Fruit fly (Drosophila melanogaster): Measurements from ENCODE around the gene Vha16-3.

Vha16-3 gene

dm6 chr3L:11493090-11493807, 20.2 kb downstream of the Vha16-3 start (continued):
- peak; percentile 19 for TF ChIP-seq brk (GFP tag; optimal IDR thresholded peaks at IDR 0.05)
- TF ChIP-seq Rel (GFP tag; optimal IDR thresholded peaks at IDR 0.05): no peak
- no peak for TF ChIP-seq Rel (tag; optimal IDR thresholded peaks at IDR 0.05)

dm6 chr3L:11508337-11508736, 35.2 kb downstream of the Vha16-3 start, which contains the start of gene CG33500:
TSS of gene CG33500 (plus strand) at chr3L:11508637.
- TF ChIP-seq OdsH (GFP tag; optimal IDR thresholded peaks at IDR 0.05) (no peak), psq (GFP tag; optimal IDR thresholded peaks at IDR 0.05) (no peak), Jra (GFP tag; optimal IDR thresholded peaks at IDR 0.05) (no peak), Myc (optimal IDR thresholded peaks at IDR 0.05) (no peak), Vsx2 (GFP tag; optimal IDR thresholded peaks at IDR 0.05; ENCODE audit: partially characterized antibody) (no peak), Dif (GFP tag; optimal IDR thresholded peaks at IDR 0.05; ENCODE audit: partially characterized antibody) (no peak), h (GFP tag; optimal IDR thresholded peaks at IDR 0.05) (no peak), pan (optimal IDR thresholded peaks at IDR 0.05) (no peak), Abd-B (GFP tag; optimal IDR thresholded peaks at IDR 0.05) (no peak), CG9705 (GFP tag; optimal IDR thresholded peaks at IDR 0.05) (no peak), Mio (GFP tag; optimal IDR thresholded peaks at IDR 0.05) (no peak), CG32264 (GFP tag; optimal IDR thresholded peaks at IDR 0.05) (no peak), woc (GFP tag; optimal IDR thresholded peaks at IDR 0.05) (no peak), GATAd (GFP tag; optimal IDR thresholded peaks at IDR 0.05) (no peak), jim (GFP tag; optimal IDR thresholded peaks at IDR 0.05) (no peak), brk (GFP tag; optimal IDR thresholded peaks at IDR 0.05) (no peak), foxo (GFP tag; optimal IDR thresholded peaks at IDR 0.05) (no peak), rgr (GFP tag; optimal IDR thresholded peaks at IDR 0.05) (no peak), tai (GFP tag; optimal IDR thresholded peaks at IDR 0.05) (no peak)

- no peak for TF ChIP-seq ey (GFP tag; optimal IDR thresholded peaks at IDR 0.05)
- TF ChIP-seq brk (GFP tag; optimal IDR thresholded peaks at IDR 0.05): no peak
- TF ChIP-seq GATAd (GFP tag; optimal IDR thresholded peaks at IDR 0.05): no peak
- no peak for TF ChIP-seq Rel (GFP tag; optimal IDR thresholded peaks at IDR 0.05)
- no peak for TF ChIP-seq Rel (tag; optimal IDR thresholded peaks at IDR 0.05)
- no peak for TF ChIP-seq dmrt93B (GFP tag; optimal IDR thresholded peaks at IDR 0.05)
- TF ChIP-seq woc (GFP tag; optimal IDR thresholded peaks at IDR 0.05): no peak
These were observed 36.3 kb downstream of the Vha16-3 start, which contains the start of the genes Sgs8 and Sgs7 for dm6 chr3L:11509294-11509911. TSS of gene Sgs8 (minus strand) at chr3L:11509394. TSS of gene Sgs7 (plus strand) at chr3L:11509861.

dm6 chr3L:11510489-11510888, 37.4 kb downstream of the Vha16-3 start, which contains the start of gene CG33272:
TSS of gene CG33272 (minus strand) at chr3L:11510589.
- TF ChIP-seq usp (GFP tag; optimal IDR thresholded peaks at IDR 0.05): no peak
- no peak for TF ChIP-seq fru (GFP tag; optimal IDR thresholded peaks at IDR 0.05)
- TF ChIP-seq Dfd (GFP tag; optimal IDR thresholded peaks at IDR 0.05): no peak
- no peak for TF ChIP-seq ey (GFP tag; optimal IDR thresholded peaks at IDR 0.05)
- TF ChIP-seq psq (GFP tag; optimal IDR thresholded peaks at IDR 0.05): no peak
- TF ChIP-seq CrebA (GFP tag; optimal IDR thresholded peaks at IDR 0.05; ENCODE audit: borderline replicate concordance): no peak
- TF ChIP-seq brk (GFP tag; optimal IDR thresholded peaks at IDR 0.05): no peak
- no peak for TF ChIP-seq Hnf4 (GFP tag; optimal IDR thresholded peaks at IDR 0.05)
- TF ChIP-seq woc (GFP tag; optimal IDR thresholded peaks at IDR 0.05): no peak

dm6 chr3L:11511243-11511642, 38.2 kb downstream of the Vha16-3 start:
- TF ChIP-seq woc (GFP tag; optimal IDR thresholded peaks at IDR 0.05): no peak
- no peak for TF ChIP-seq Dfd (GFP tag; optimal IDR thresholded peaks at IDR 0.05)
- no peak for TF ChIP-seq OdsH (GFP tag; optimal IDR thresholded peaks at IDR 0.05)
- no peak for TF ChIP-seq Abd-B (GFP tag; optimal IDR thresholded peaks at IDR 0.05)
- TF ChIP-seq sage (GFP tag; optimal IDR thresholded peaks at IDR 0.05): no peak
- TF ChIP-seq Hnf4 (GFP tag; optimal IDR thresholded peaks at IDR 0.05): no peak
- no peak for TF ChIP-seq Vsx2 (GFP tag; optimal IDR thresholded peaks at IDR 0.05; ENCODE audit: partially characterized antibody)
- TF ChIP-seq dsf (GFP tag; optimal IDR thresholded peaks at IDR 0.05; ENCODE audit: borderline replicate concordance): no peak
- TF ChIP-seq CG32264 (GFP tag; optimal IDR thresholded peaks at IDR 0.05): no peak
- TF ChIP-seq Hr83 (GFP tag; optimal IDR thresholded peaks at IDR 0.05; ENCODE audit: poor library complexity, severe bottlenecking): no peak
- TF ChIP-seq jim (GFP tag; optimal IDR thresholded peaks at IDR 0.05): no peak
- no peak for TF ChIP-seq usp (GFP tag; optimal IDR thresholded peaks at IDR 0.05)
